Fruit fly (Drosophila melanogaster) whole organism, embryonic: ENCODE measurements around the gene CG5188.

Source experiments
- CG10267 ChIP-seq: fragments of 200-800 bp; sonication (Bioruptor generic); optimal IDR thresholded peaks from 2 replicates; lab custom pipeline; 2018; ENCODE audit warnings: missing biosample characterization, mild to moderate bottlenecking, missing genetic modification characterization, moderate library complexity
- al ChIP-seq: fragments of 200-800 bp; sonication (Bioruptor generic); IDR thresholded peaks from 2 replicates; pipeline ENCODE4 v1.3.6; 2022; ENCODE audit warnings: missing biosample characterization, missing genetic modification characterization
- fru ChIP-seq: fragments of >200 bp; optimal IDR thresholded peaks from 2 replicates; lab custom pipeline; 2017
- mam ChIP-seq: fragments of 200-800 bp; sonication (Bioruptor generic); optimal IDR thresholded peaks from 3 replicates; lab custom pipeline; 2016; ENCODE audit warnings: missing biosample characterization, missing genetic modification characterization
- schlank ChIP-seq: fragments of 200-800 bp; sonication (Bioruptor generic); optimal IDR thresholded peaks from 2 replicates; lab custom pipeline; 2018; ENCODE audit warnings: missing biosample characterization, mild to moderate bottlenecking, missing genetic modification characterization

- TF ChIP-seq fru (lab: Kevin White, UChicago), result no peak
- TF ChIP-seq al (GFP tag; lab: Robert Waterston, UW), result no peak
- TF ChIP-seq mam (GFP tag; lab: Kevin White, UChicago), result no peak
- TF ChIP-seq CG10267, result no peak
- TF ChIP-seq schlank (tag; lab: Kevin White, UChicago), result no peak
Observed at dm6 chr2L:10457191-10457899, 28.7 kb downstream of the CG5188 start, which contains the start of the genes LManI and LManII.
